Fruit fly (Drosophila melanogaster) whole organism, wandering third instar larva: Measurements from ENCODE around the gene Or65a.

Source experiments
- Abd-B ChIP-seq: fragments of >200 bp; optimal IDR thresholded peaks from 2 replicates; lab custom pipeline; 2017; ENCODE audit warnings: missing biosample characterization, missing genetic modification characterization
- CG32264 ChIP-seq: fragments of 200-800 bp; sonication (Bioruptor generic); optimal IDR thresholded peaks from 2 replicates; lab custom pipeline; 2016; ENCODE audit warnings: missing biosample characterization, missing genetic modification characterization
- CG9705 ChIP-seq: fragments of 200-800 bp; sonication (Bioruptor generic); optimal IDR thresholded peaks from 2 replicates; lab custom pipeline; 2018; ENCODE audit warnings: missing biosample characterization, mild to moderate bottlenecking, missing genetic modification characterization
- CrebA ChIP-seq: fragments of 200-800 bp; sonication (Bioruptor generic); optimal IDR thresholded peaks from 2 replicates; lab custom pipeline; 2016; ENCODE audit warnings: missing biosample characterization, mild to moderate bottlenecking, missing genetic modification characterization, borderline replicate concordance
- Dfd ChIP-seq: fragments of >200 bp; optimal IDR thresholded peaks from 2 replicates; lab custom pipeline; 2017; ENCODE audit warnings: missing biosample characterization, missing genetic modification characterization
- Dif ChIP-seq: fragments of 200-275, 200-300 bp; sonication (Bioruptor generic); optimal IDR thresholded peaks from 2 replicates; lab custom pipeline; 2018; ENCODE audit warnings: missing biosample characterization, missing genetic modification characterization; ENCODE audit not compliant: partially characterized antibody
- GATAd ChIP-seq: sonication (Bioruptor generic); optimal IDR thresholded peaks from 2 replicates; lab custom pipeline; 2016; ENCODE audit warnings: missing biosample characterization, missing genetic modification characterization
- HLH106 ChIP-seq: fragments of 200-800 bp; optimal IDR thresholded peaks from 3 replicates; lab custom pipeline; 2019; ENCODE audit warnings: missing biosample characterization, mild to moderate bottlenecking, missing genetic modification characterization, moderate library complexity
- Hnf4 ChIP-seq: fragments of 200-800 bp; sonication (Bioruptor generic); optimal IDR thresholded peaks from 2 replicates; lab custom pipeline; 2016; ENCODE audit warnings: missing biosample characterization, mild to moderate bottlenecking, missing genetic modification characterization
- Hr78 ChIP-seq: fragments of >200 bp; optimal IDR thresholded peaks from 2 replicates; lab custom pipeline; 2017; ENCODE audit warnings: missing biosample characterization, missing genetic modification characterization
- Hr83 ChIP-seq: fragments of 200-300 bp; sonication (Bioruptor generic); optimal IDR thresholded peaks from 2 replicates; lab custom pipeline; 2016; ENCODE audit warnings: missing biosample characterization, mild to moderate bottlenecking, missing genetic modification characterization, moderate library complexity; ENCODE audit not compliant: poor library complexity, severe bottlenecking
- Jra ChIP-seq: sonication (Bioruptor generic); optimal IDR thresholded peaks from 2 replicates; lab custom pipeline; 2016; ENCODE audit warnings: missing biosample characterization, missing genetic modification characterization
- Mio ChIP-seq: sonication (Bioruptor generic); optimal IDR thresholded peaks from 2 replicates; lab custom pipeline; 2016; ENCODE audit warnings: missing biosample characterization, missing genetic modification characterization
- Myc ChIP-seq: fragments of >200 bp; optimal IDR thresholded peaks from 2 replicates; lab custom pipeline; 2017
- N ChIP-seq: fragments of >200 bp; optimal IDR thresholded peaks from 2 replicates; lab custom pipeline; 2018; ENCODE audit warnings: missing biosample characterization, missing external identifiers, missing genetic modification characterization
- OdsH ChIP-seq: fragments of 200-800 bp; sonication (Bioruptor generic); optimal IDR thresholded peaks from 2 replicates; lab custom pipeline; 2016; ENCODE audit warnings: missing biosample characterization, mild to moderate bottlenecking, missing genetic modification characterization
- Rel ChIP-seq, 2 experiments: fragments of 200-800 bp; sonication (Bioruptor generic) in 1 of 2; optimal IDR thresholded peaks; 2 replicates in 1 of 2; 3 replicates in 1 of 2; lab custom pipeline; 2016 to 2019; ENCODE audit warnings: mild to moderate bottlenecking in 2 of 2, missing biosample characterization in 2 of 2, missing genetic modification characterization in 2 of 2, moderate library complexity in 1 of 2
- Sp1 ChIP-seq: fragments of 200-800 bp; sonication (Bioruptor generic); optimal IDR thresholded peaks from 3 replicates; lab custom pipeline; 2019; ENCODE audit warnings: missing biosample characterization, mild to moderate bottlenecking, missing genetic modification characterization, moderate library complexity
- Vsx2 ChIP-seq: fragments of 200-300, 225-300 bp; sonication (Bioruptor generic); optimal IDR thresholded peaks from 2 replicates; lab custom pipeline; 2018; ENCODE audit warnings: missing biosample characterization, missing genetic modification characterization; ENCODE audit not compliant: partially characterized antibody
- br ChIP-seq: fragments of 200-800 bp; sonication (Bioruptor generic); optimal IDR thresholded peaks from 2 replicates; lab custom pipeline; 2016; ENCODE audit warnings: missing biosample characterization, missing genetic modification characterization
- brk ChIP-seq: fragments of 200-800 bp; sonication (Bioruptor generic); optimal IDR thresholded peaks from 2 replicates; lab custom pipeline; 2016; ENCODE audit warnings: missing biosample characterization, mild to moderate bottlenecking, missing genetic modification characterization
- dl ChIP-seq, 2 experiments: fragments of 175-275, 200-275 bp in 1 of 2; fragments of 200-275 bp in 1 of 2; sonication (Bioruptor generic); optimal IDR thresholded peaks; lab custom pipeline; 2018; ENCODE audit warnings: mild to moderate bottlenecking in 2 of 2, missing biosample characterization in 2 of 2, missing genetic modification characterization in 2 of 2, moderate library complexity in 2 of 2; ENCODE audit not compliant: partially characterized antibody in 2 of 2, insufficient read depth in 1 of 2
- dmrt93B ChIP-seq: fragments of 200-800 bp; sonication (Bioruptor generic); optimal IDR thresholded peaks from 2 replicates; lab custom pipeline; 2018; ENCODE audit warnings: missing biosample characterization, mild to moderate bottlenecking, missing genetic modification characterization
- dsf ChIP-seq: sonication (Bioruptor generic); optimal IDR thresholded peaks from 2 replicates; lab custom pipeline; 2016; ENCODE audit warnings: missing biosample characterization, missing genetic modification characterization, borderline replicate concordance
- ey ChIP-seq: fragments of 200-800 bp; sonication (Bioruptor generic); optimal IDR thresholded peaks from 2 replicates; lab custom pipeline; 2016; ENCODE audit warnings: missing biosample characterization, missing genetic modification characterization
- foxo ChIP-seq, 2 experiments: fragments of 200-800 bp; sonication (Bioruptor generic); optimal IDR thresholded peaks; 2 replicates in 1 of 2; 3 replicates in 1 of 2; lab custom pipeline; 2016 to 2017; ENCODE audit warnings: missing biosample characterization in 2 of 2, missing genetic modification characterization in 2 of 2
- fru ChIP-seq: fragments of 200-800 bp; sonication (Bioruptor generic); optimal IDR thresholded peaks from 3 replicates; lab custom pipeline; 2016; ENCODE audit warnings: missing biosample characterization, mild to moderate bottlenecking, missing genetic modification characterization
- h ChIP-seq: fragments of 200-800 bp; sonication (Bioruptor generic); optimal IDR thresholded peaks from 3 replicates; lab custom pipeline; 2016; ENCODE audit warnings: missing biosample characterization, mild to moderate bottlenecking, missing genetic modification characterization
- jim ChIP-seq: fragments of 175-275, 200-325 bp; sonication (Bioruptor generic); optimal IDR thresholded peaks from 2 replicates; lab custom pipeline; 2016; ENCODE audit warnings: missing biosample characterization, mild to moderate bottlenecking, missing genetic modification characterization
- lola ChIP-seq: fragments of >200 bp; optimal IDR thresholded peaks from 2 replicates; lab custom pipeline; 2017; ENCODE audit warnings: missing biosample characterization, missing genetic modification characterization
- pan ChIP-seq: fragments of >200 bp; optimal IDR thresholded peaks from 2 replicates; lab custom pipeline; 2017
- psq ChIP-seq: fragments of 200-800 bp; sonication (Bioruptor generic); optimal IDR thresholded peaks from 3 replicates; lab custom pipeline; 2017; ENCODE audit warnings: missing biosample characterization, mild to moderate bottlenecking, missing genetic modification characterization, moderate library complexity
- rgr ChIP-seq: fragments of 200-800 bp; sonication (Bioruptor generic); optimal IDR thresholded peaks from 3 replicates; lab custom pipeline; 2016; ENCODE audit warnings: missing biosample characterization, mild to moderate bottlenecking, missing genetic modification characterization
- sage ChIP-seq: fragments of 200-800 bp; sonication (Bioruptor generic); optimal IDR thresholded peaks from 2 replicates; lab custom pipeline; 2016; ENCODE audit warnings: missing biosample characterization, mild to moderate bottlenecking, missing genetic modification characterization
- sv ChIP-seq: fragments of 200-800 bp; sonication (Bioruptor generic); optimal IDR thresholded peaks from 3 replicates; lab custom pipeline; 2016; ENCODE audit warnings: missing biosample characterization, missing genetic modification characterization
- tai ChIP-seq: sonication (Bioruptor generic); optimal IDR thresholded peaks from 2 replicates; lab custom pipeline; 2016; ENCODE audit warnings: missing biosample characterization, missing genetic modification characterization
- usp ChIP-seq: fragments of >200 bp; optimal IDR thresholded peaks from 2 replicates; lab custom pipeline; 2017; ENCODE audit warnings: missing biosample characterization, missing genetic modification characterization
- woc ChIP-seq: sonication (Bioruptor generic); optimal IDR thresholded peaks from 2 replicates; lab custom pipeline; 2016; ENCODE audit warnings: missing biosample characterization, mild to moderate bottlenecking, missing genetic modification characterization

Gene Or65a

DNA sequence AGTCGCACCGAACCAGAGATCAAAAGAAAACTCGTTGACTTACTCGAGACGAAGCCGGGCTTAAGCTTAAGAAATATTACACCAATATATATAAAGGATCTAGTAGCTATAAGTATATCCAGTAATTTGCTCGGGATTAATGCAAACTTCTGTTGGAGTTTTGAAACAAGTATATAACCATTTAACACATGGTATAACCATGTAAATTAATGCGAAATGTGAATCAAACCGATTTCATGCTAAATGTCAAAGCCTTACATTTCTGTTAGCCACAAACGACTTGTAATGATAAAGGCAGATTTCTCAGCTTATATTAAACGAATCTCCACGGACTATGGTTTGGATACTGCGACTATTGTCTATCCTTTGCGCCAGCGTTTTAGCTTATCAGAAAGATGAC lies 29.6 kb downstream of the Or65a start, which contains the start of gene Sfp65A:
TSS of gene Sfp65A (plus strand) at position 301 of the 400 bp plus-strand sequence.
- TF ChIP-seq Dfd (GFP tag; lab: Kevin White, UChicago): no peak
- no peak for TF ChIP-seq foxo (GFP tag; optimal IDR thresholded peaks at IDR 0.05; lab: Kevin White, UChicago)
- no peak for TF ChIP-seq pan (lab: Kevin White, UChicago)
- TF ChIP-seq Sp1 (GFP tag; lab: Kevin White, UChicago): no peak
- TF ChIP-seq psq (GFP tag; lab: Kevin White, UChicago): no peak
- TF ChIP-seq dsf: no peak
- no peak for TF ChIP-seq ey (GFP tag; lab: Kevin White, UChicago)
- no peak for TF ChIP-seq Hr78 (GFP tag; lab: Kevin White, UChicago)

DNA sequence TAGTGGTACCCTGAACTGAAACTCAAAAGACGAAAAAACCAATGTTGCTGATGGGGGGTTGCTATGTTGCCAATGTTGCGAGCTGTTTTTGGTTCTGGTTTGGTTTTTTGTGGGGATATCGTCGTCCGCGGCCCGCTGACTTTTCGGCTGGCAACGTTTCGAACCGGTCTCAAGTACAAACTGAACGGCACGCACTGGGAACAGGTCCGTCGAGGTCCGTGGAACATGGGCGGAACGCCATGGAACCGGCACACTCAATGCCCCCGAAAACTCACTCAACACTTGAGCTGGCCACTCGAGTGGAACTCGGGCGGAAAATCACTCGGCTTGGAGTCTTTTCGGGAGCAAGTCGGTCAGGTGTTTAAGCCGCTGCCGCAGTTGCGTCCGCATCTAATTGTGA lies 31.8 kb downstream of the Or65a start, which contains the start of gene CG13300:
TSS of gene CG13300 (minus strand) at position 159 of the 400 bp plus-strand sequence.
- no peak for TF ChIP-seq sage (GFP tag; lab: Kevin White, UChicago)
- no peak for TF ChIP-seq OdsH (GFP tag; lab: Kevin White, UChicago)
- TF ChIP-seq Myc (lab: Kevin White, UChicago): no peak
- TF ChIP-seq sv (GFP tag; lab: Kevin White, UChicago): no peak
- TF ChIP-seq Sp1 (GFP tag; lab: Kevin White, UChicago): peak; percentile 45
- TF ChIP-seq Abd-B (GFP tag; lab: Kevin White, UChicago): no peak
- no peak for TF ChIP-seq Mio (GFP tag; lab: Kevin White, UChicago)
- no peak for TF ChIP-seq foxo (GFP tag; optimal IDR thresholded peaks at IDR 0.05; lab: Kevin White, UChicago)
- no peak for TF ChIP-seq br (GFP tag; lab: Kevin White, UChicago)
- TF ChIP-seq Hr78 (GFP tag; lab: Kevin White, UChicago): no peak
- TF ChIP-seq dsf: no peak
- no peak for TF ChIP-seq ey (GFP tag; lab: Kevin White, UChicago)
- TF ChIP-seq woc (GFP tag; lab: Kevin White, UChicago): no peak
- no peak for TF ChIP-seq brk (GFP tag; lab: Kevin White, UChicago)
- TF ChIP-seq pan (lab: Kevin White, UChicago): no peak
- TF ChIP-seq lola (GFP tag; lab: Kevin White, UChicago): no peak
- no peak for TF ChIP-seq CG32264
- no peak for TF ChIP-seq GATAd (GFP tag; lab: Kevin White, UChicago)
- no peak for TF ChIP-seq psq (GFP tag; lab: Kevin White, UChicago)
- no peak for TF ChIP-seq dmrt93B
- no peak for TF ChIP-seq CrebA
- peak; percentile 77 for TF ChIP-seq Vsx2
- peak; percentile 8 for TF ChIP-seq fru (GFP tag; lab: Kevin White, UChicago)
- no peak for TF ChIP-seq dl (GFP tag; optimal IDR thresholded peaks at IDR 0.05; lab: Kevin White, UChicago; ENCODE audit: insufficient read depth in 1 of 2, partially characterized antibody in 2 of 2)
- no peak for TF ChIP-seq HLH106 (tag; lab: Kevin White, UChicago)
- no peak for TF ChIP-seq jim
- no peak for TF ChIP-seq h (GFP tag; lab: Kevin White, UChicago)
- no peak for TF ChIP-seq Jra
- TF ChIP-seq Hr83 (GFP tag; lab: Kevin White, UChicago): peak; percentile 5
- TF ChIP-seq Dfd (GFP tag; lab: Kevin White, UChicago): no peak
- TF ChIP-seq CG9705 (GFP tag; lab: Kevin White, UChicago): no peak
- TF ChIP-seq Hnf4 (GFP tag; lab: Kevin White, UChicago): no peak
- no peak for TF ChIP-seq usp (GFP tag; lab: Kevin White, UChicago)
- no peak for TF ChIP-seq tai (GFP tag; lab: Kevin White, UChicago)
- no peak for TF ChIP-seq N (GFP tag; lab: Kevin White, UChicago)
- TF ChIP-seq Rel (GFP tag; optimal IDR thresholded peaks at IDR 0.05; lab: Kevin White, UChicago): no peak
- no peak for TF ChIP-seq Rel (tag; optimal IDR thresholded peaks at IDR 0.05; lab: Kevin White, UChicago)
- TF ChIP-seq Dif (GFP tag; lab: Kevin White, UChicago): peak; percentile 60
- TF ChIP-seq rgr (GFP tag; lab: Kevin White, UChicago): no peak
